Worm (Caenorhabditis elegans): ENCODE results near the gene ZK105.13.

DNA sequence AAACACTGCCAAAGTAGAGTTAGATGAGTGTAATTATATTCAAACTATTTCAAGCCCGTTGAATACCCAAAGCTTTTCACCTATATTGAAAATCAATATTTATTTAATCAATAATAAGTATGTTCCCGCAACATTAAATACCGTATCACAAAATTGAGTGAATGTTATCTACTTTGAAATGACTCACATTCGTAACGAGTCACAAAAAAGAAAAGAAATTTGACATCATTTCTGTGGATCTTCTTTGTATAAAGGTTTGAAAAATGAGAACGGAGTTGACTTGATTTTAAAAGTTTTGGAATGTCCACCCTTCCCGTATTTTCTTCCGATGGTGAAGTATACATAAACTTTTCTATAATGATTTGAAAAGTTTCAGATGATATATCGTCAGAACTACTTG lies 22.3 kb upstream of the ZK105.13 start, which contains the start of gene srr-10:
- TF ChIP-seq klf-2 (GFP tag; conservative IDR thresholded peaks at IDR 0.05) (no peak), med-1 (GFP tag; optimal IDR thresholded peaks at IDR 0.05; ENCODE audit: insufficient read depth) (no peak), ztf-29 (GFP tag; IDR thresholded peaks at IDR 0.05) (no peak), cog-1 (tag; optimal IDR thresholded peaks at IDR 0.05) (no peak), ref-1 (GFP tag; conservative IDR thresholded peaks at IDR 0.05) (no peak)
